Worm (Caenorhabditis elegans) whole organism, L2 larva: ENCODE measurements around the gene ntl-3.
"Not testable (repeated sequence)": the region's sequence is repeated elsewhere in the genome, so short reads cannot be mapped to it uniquely, and the experiment has no call there.

ENCODE experiments used
- C34F6.9 ChIP-seq: fragments of 150-350 bp; optimal IDR thresholded peaks from 2 replicates; lab custom pipeline; 2014; ENCODE audit warnings: missing biosample characterization, missing genetic modification characterization
- F13H6.1 ChIP-seq: sonication (generic microtip); optimal IDR thresholded peaks from 2 replicates; lab custom pipeline; 2016; ENCODE audit warnings: missing genetic modification characterization, missing compliant biosample characterization
- R02D3.7 ChIP-seq: fragments of 150-350 bp; optimal IDR thresholded peaks from 2 replicates; lab custom pipeline; 2014; ENCODE audit warnings: missing biosample characterization, missing genetic modification characterization
- Y55F3AM.14 ChIP-seq: fragments of 200-800 bp; sonication (Bioruptor generic); optimal IDR thresholded peaks from 2 replicates; lab custom pipeline; 2018; ENCODE audit warnings: mild to moderate bottlenecking, missing genetic modification characterization, missing compliant biosample characterization
- alr-1 ChIP-seq: fragments of 150-350 bp; optimal IDR thresholded peaks from 2 replicates; lab custom pipeline; 2014; ENCODE audit warnings: missing biosample characterization, missing genetic modification characterization
- aly-2 ChIP-seq: fragments of 150-350 bp; optimal IDR thresholded peaks from 2 replicates; lab custom pipeline; 2014; ENCODE audit warnings: missing biosample characterization, missing genetic modification characterization
- blmp-1 ChIP-seq: sonication (generic microtip); optimal IDR thresholded peaks from 2 replicates; lab custom pipeline; 2017; ENCODE audit warnings: missing genetic modification characterization, mild to moderate bottlenecking, missing compliant biosample characterization, antibody characterized with exemption, moderate library complexity; ENCODE audit not compliant: insufficient read depth
- ceh-16 ChIP-seq: fragments of 150-350 bp; optimal IDR thresholded peaks from 2 replicates; lab custom pipeline; 2014; ENCODE audit warnings: missing biosample characterization, missing genetic modification characterization
- ceh-82 ChIP-seq: fragments of 150-350 bp; optimal IDR thresholded peaks from 2 replicates; lab custom pipeline; 2014; ENCODE audit warnings: missing biosample characterization, missing genetic modification characterization
- elt-1 ChIP-seq: fragments of 150-350 bp; optimal IDR thresholded peaks from 2 replicates; lab custom pipeline; 2014; ENCODE audit warnings: missing biosample characterization, missing genetic modification characterization
- fos-1 ChIP-seq: fragments of 150-350 bp; optimal IDR thresholded peaks from 2 replicates; lab custom pipeline; 2014; ENCODE audit warnings: missing biosample characterization, missing genetic modification characterization
- lin-11 ChIP-seq: fragments of 150-350 bp; sonication (generic microtip); optimal IDR thresholded peaks from 2 replicates; lab custom pipeline; 2014; ENCODE audit warnings: missing biosample characterization, missing genetic modification characterization, inconsistent platforms, mixed read lengths
- lsy-2 ChIP-seq, 2 experiments: fragments of 150-350 bp in 1 of 2; sonication (generic microtip) in 1 of 2; optimal IDR thresholded peaks; 2 replicates each; lab custom pipeline; 2014 to 2017; ENCODE audit warnings: missing biosample characterization in 2 of 2, missing genetic modification characterization in 2 of 2
- mab-5 ChIP-seq: fragments of 150-350 bp; optimal IDR thresholded peaks from 2 replicates; lab custom pipeline; 2014; ENCODE audit warnings: missing biosample characterization, missing genetic modification characterization
- nhr-10 ChIP-seq: sonication (generic microtip); optimal IDR thresholded peaks from 2 replicates; lab custom pipeline; 2017; ENCODE audit warnings: missing biosample characterization, missing genetic modification characterization
- nhr-11 ChIP-seq: fragments of 150-350 bp; optimal IDR thresholded peaks from 2 replicates; lab custom pipeline; 2014; ENCODE audit warnings: missing biosample characterization, missing genetic modification characterization
- nhr-21 ChIP-seq: fragments of 150-350 bp; optimal IDR thresholded peaks from 2 replicates; lab custom pipeline; 2014; ENCODE audit warnings: missing biosample characterization, missing genetic modification characterization
- nhr-237 ChIP-seq: fragments of 150-350 bp; optimal IDR thresholded peaks from 2 replicates; lab custom pipeline; 2014; ENCODE audit warnings: missing biosample characterization, missing genetic modification characterization
- nhr-77 ChIP-seq: fragments of 150-350 bp; optimal IDR thresholded peaks from 2 replicates; lab custom pipeline; 2014; ENCODE audit warnings: missing biosample characterization, missing genetic modification characterization
- peb-1 ChIP-seq: fragments of 150-350 bp; optimal IDR thresholded peaks from 2 replicates; lab custom pipeline; 2014; ENCODE audit warnings: missing biosample characterization, missing genetic modification characterization
- sem-4 ChIP-seq: fragments of 150-350 bp; optimal IDR thresholded peaks from 2 replicates; lab custom pipeline; 2014; ENCODE audit warnings: missing biosample characterization, missing genetic modification reagents, missing genetic modification characterization
- skn-1 ChIP-seq: sonication (generic microtip); optimal IDR thresholded peaks from 2 replicates; lab custom pipeline; 2017; ENCODE audit warnings: missing biosample characterization, missing genetic modification characterization
- sma-3 ChIP-seq: sonication (generic microtip); optimal IDR thresholded peaks from 2 replicates; lab custom pipeline; 2016; ENCODE audit warnings: missing genetic modification reagents, missing genetic modification characterization, missing compliant biosample characterization
- sma-9 ChIP-seq, 2 experiments: fragments of 150-350 bp in 1 of 2; sonication (generic microtip) in 1 of 2; optimal IDR thresholded peaks; 2 replicates each; lab custom pipeline; 2014 to 2016; ENCODE audit warnings: missing genetic modification characterization in 2 of 2, mild to moderate bottlenecking in 1 of 2, missing biosample characterization in 1 of 2, missing compliant biosample characterization in 1 of 2, missing genetic modification reagents in 1 of 2, moderate library complexity in 1 of 2
- snpc-4 ChIP-seq: fragments of 150-350 bp; optimal IDR thresholded peaks from 2 replicates; lab custom pipeline; 2014; ENCODE audit warnings: missing biosample characterization, missing genetic modification characterization
- unc-39 ChIP-seq: fragments of 150-350 bp; optimal IDR thresholded peaks from 2 replicates; lab custom pipeline; 2014; ENCODE audit warnings: missing biosample characterization, missing genetic modification characterization
- unc-55 ChIP-seq: fragments of 150-350 bp; sonication (generic microtip); optimal IDR thresholded peaks from 3 replicates; lab custom pipeline; 2014; ENCODE audit warnings: missing biosample characterization, missing genetic modification reagents, missing genetic modification characterization
- unc-62 ChIP-seq: fragments of 150-350 bp; optimal IDR thresholded peaks from 2 replicates; lab custom pipeline; 2014; ENCODE audit warnings: missing biosample characterization, missing genetic modification reagents, missing genetic modification characterization
- zag-1 ChIP-seq: fragments of 150-350 bp; optimal IDR thresholded peaks from 2 replicates; lab custom pipeline; 2014; ENCODE audit warnings: missing biosample characterization, missing genetic modification characterization
- ztf-1 ChIP-seq: fragments of 200-800 bp; sonication (Bioruptor generic); conservative IDR thresholded peaks from 2 replicates; pipeline ENCODE4 v1.3.6; 2022; ENCODE audit warnings: missing genetic modification characterization, missing compliant biosample characterization
- ztf-11 ChIP-seq: sonication (generic microtip); optimal IDR thresholded peaks from 2 replicates; lab custom pipeline; 2017; ENCODE audit warnings: missing biosample characterization, missing genetic modification characterization

ntl-3 gene

ce11 chrIII:11846365-11846764 is at the start of gene ntl-3:
ntl-3 (minus strand) TSS chrIII:11846465.
- TF ChIP-seq aly-2 (tag; lab: Kevin White, UChicago) (no peak), lsy-2 (tag; optimal IDR thresholded peaks at IDR 0.05; lab: Kevin White, UChicago) (no peak), sma-3 (no peak), ztf-11 (no peak), zag-1 (tag; lab: Kevin White, UChicago) (no peak), blmp-1 (tag; lab: Kevin White, UChicago) (no peak), unc-55 (GFP tag; lab: Kevin White, UChicago) (no peak), sma-9 (GFP tag; optimal IDR thresholded peaks at IDR 0.05; lab: Kevin White, UChicago) (no peak), sma-9 (tag; optimal IDR thresholded peaks at IDR 0.05; lab: Kevin White, UChicago) (no peak)

ce11 chrIII:11895504-11895903 is 49.2 kb upstream of the ntl-3 start:
- TF ChIP-seq C34F6.9 (tag; lab: Kevin White, UChicago) (no peak), blmp-1 (tag; lab: Kevin White, UChicago) (no peak), F13H6.1 (tag; lab: Kevin White, UChicago) (no peak), sem-4 (tag; lab: Kevin White, UChicago) (no peak), R02D3.7 (tag; lab: Kevin White, UChicago) (no peak), peb-1 (tag; lab: Kevin White, UChicago) (no peak), Y55F3AM.14 (GFP tag; lab: Kevin White, UChicago) (no peak), ztf-11 (no peak), nhr-77 (no peak), nhr-11 (tag; lab: Kevin White, UChicago) (no peak), alr-1 (tag; lab: Kevin White, UChicago) (no peak), skn-1 (tag; lab: Kevin White, UChicago) (no peak)

- no peak for TF ChIP-seq nhr-237 (tag; lab: Kevin White, UChicago)
- no peak for TF ChIP-seq unc-62 (GFP tag; lab: Kevin White, UChicago)
- no peak for TF ChIP-seq unc-55 (GFP tag; lab: Kevin White, UChicago)
- no peak for TF ChIP-seq lin-11 (tag; lab: Kevin White, UChicago)
- TF ChIP-seq alr-1 (tag; lab: Kevin White, UChicago) = no peak
- no peak for TF ChIP-seq snpc-4 (tag; lab: Kevin White, UChicago)
- TF ChIP-seq R02D3.7 (tag; lab: Kevin White, UChicago) = no peak
- no peak for TF ChIP-seq Y55F3AM.14 (GFP tag; lab: Kevin White, UChicago)
- TF ChIP-seq mab-5 = no peak
- no peak for TF ChIP-seq F13H6.1 (tag; lab: Kevin White, UChicago)
- no peak for TF ChIP-seq ztf-11
Observed at ce11 chrIII:11892939-11893338, 46.7 kb upstream of the ntl-3 start, which contains the start of gene Y56A3A.41. Y56A3A.41 (minus strand) TSS chrIII:11893039.

ce11 chrIII:11891335-11891734 is 45.1 kb upstream of the ntl-3 start, which contains the start of gene faah-5:
faah-5 (minus strand) TSS chrIII:11891435.
- TF ChIP-seq ztf-1 (GFP tag; lab: Robert Waterston, UW) = no peak
- no peak for TF ChIP-seq ceh-16 (tag; lab: Kevin White, UChicago)
- TF ChIP-seq nhr-77 = no peak
- no peak for TF ChIP-seq nhr-21
- no peak for TF ChIP-seq F13H6.1 (tag; lab: Kevin White, UChicago)
- no peak for TF ChIP-seq unc-39
- TF ChIP-seq sma-3 = no peak
- TF ChIP-seq unc-55 (GFP tag; lab: Kevin White, UChicago) = no peak
- no peak for TF ChIP-seq nhr-10 (tag; lab: Kevin White, UChicago)
- no peak for TF ChIP-seq peb-1 (tag; lab: Kevin White, UChicago)
- TF ChIP-seq ztf-11 = no peak
- TF ChIP-seq nhr-237 (tag; lab: Kevin White, UChicago) = no peak
- no peak for TF ChIP-seq skn-1 (tag; lab: Kevin White, UChicago)
- no peak for TF ChIP-seq fos-1
- TF ChIP-seq Y55F3AM.14 (GFP tag; lab: Kevin White, UChicago) = no peak
- no peak for TF ChIP-seq elt-1 (tag; lab: Kevin White, UChicago)
- TF ChIP-seq C34F6.9 (tag; lab: Kevin White, UChicago) = no peak
- TF ChIP-seq lin-11 (tag; lab: Kevin White, UChicago) = no peak
- TF ChIP-seq ceh-82 = no peak

- not testable (repeated sequence) for TF ChIP-seq alr-1, elt-1, ceh-16 (tag; lab: Kevin White, UChicago)
Observed at ce11 chrIII:11883694-11884093, 37.4 kb upstream of the ntl-3 start, which contains the start of gene fbxb-22. fbxb-22 (minus strand) TSS chrIII:11883754.
